Fruit fly (Drosophila melanogaster) whole organism, embryonic: Measurements from ENCODE around the gene CG8952.

ENCODE experiments used
- BtbVII ChIP-seq: fragments of 200-800 bp; sonication (Bioruptor generic); optimal IDR thresholded peaks from 3 replicates; lab custom pipeline; 2017; ENCODE audit warnings: missing biosample characterization, mild to moderate bottlenecking, missing genetic modification characterization
- CG13424 ChIP-seq: fragments of 200-800 bp; sonication (Bioruptor generic); optimal IDR thresholded peaks from 2 replicates; lab custom pipeline; 2019; ENCODE audit warnings: missing biosample characterization, mild to moderate bottlenecking, missing genetic modification characterization, moderate library complexity
- CG14710 ChIP-seq: fragments of 200-800 bp; sonication (Bioruptor generic); optimal IDR thresholded peaks from 3 replicates; lab custom pipeline; 2019; ENCODE audit warnings: missing biosample characterization, mild to moderate bottlenecking, missing genetic modification characterization, moderate library complexity
- CG14860 ChIP-seq: fragments of 200-800 bp; sonication (Bioruptor generic); IDR thresholded peaks from 3 replicates; pipeline ENCODE4 v1.3.6; 2022; ENCODE audit warnings: missing biosample characterization, missing genetic modification characterization; ENCODE audit not compliant: partially characterized antibody
- CG15073 ChIP-seq: fragments of 200-800 bp; sonication (Bioruptor generic); optimal IDR thresholded peaks from 2 replicates; lab custom pipeline; 2016; ENCODE audit warnings: missing biosample characterization, missing genetic modification characterization
- CG1603 ChIP-seq: fragments of 200-800 bp; sonication (Bioruptor generic); optimal IDR thresholded peaks from 2 replicates; lab custom pipeline; 2019; ENCODE audit warnings: missing biosample characterization, mild to moderate bottlenecking, missing genetic modification characterization, moderate library complexity
- CG16779 ChIP-seq: fragments of 200-800 bp; sonication (Bioruptor generic); IDR thresholded peaks from 2 replicates; pipeline ENCODE4 v1.3.6; 2022; ENCODE audit warnings: missing biosample characterization, missing genetic modification characterization
- CG18764 ChIP-seq: fragments of 200-800 bp; sonication (Bioruptor generic); optimal IDR thresholded peaks from 3 replicates; lab custom pipeline; 2016; ENCODE audit warnings: missing biosample characterization, missing genetic modification characterization
- CG2116 ChIP-seq: fragments of 200-800 bp; sonication (Bioruptor generic); optimal IDR thresholded peaks from 3 replicates; lab custom pipeline; 2018; ENCODE audit warnings: missing biosample characterization, mild to moderate bottlenecking, missing genetic modification characterization
- CG2199 ChIP-seq: fragments of 200-800 bp; sonication (Bioruptor generic); IDR thresholded peaks from 3 replicates; pipeline ENCODE4 v1.3.6; 2022; ENCODE audit warnings: missing biosample characterization, missing genetic modification characterization
- CG31224 ChIP-seq: fragments of 200-800 bp; sonication (Bioruptor generic); IDR thresholded peaks from 2 replicates; pipeline ENCODE4 v1.3.6; 2022; ENCODE audit warnings: missing biosample characterization, missing genetic modification characterization
- CG34376 ChIP-seq: fragments of 200-800 bp; sonication (Bioruptor generic); optimal IDR thresholded peaks from 2 replicates; lab custom pipeline; 2018; ENCODE audit warnings: missing biosample characterization, mild to moderate bottlenecking, missing genetic modification characterization
- CG4707 ChIP-seq: fragments of 200-800 bp; sonication (Bioruptor generic); optimal IDR thresholded peaks from 2 replicates; lab custom pipeline; 2018; ENCODE audit warnings: missing biosample characterization, mild to moderate bottlenecking, missing genetic modification characterization, moderate library complexity
- CG6765 ChIP-seq: fragments of 200-800 bp; sonication (Bioruptor generic); optimal IDR thresholded peaks from 3 replicates; lab custom pipeline; 2017; ENCODE audit warnings: missing biosample characterization, mild to moderate bottlenecking, missing genetic modification characterization
- CG7839 ChIP-seq: fragments of 200-800 bp; sonication (Bioruptor generic); optimal IDR thresholded peaks from 3 replicates; lab custom pipeline; 2018; ENCODE audit warnings: missing biosample characterization, mild to moderate bottlenecking, missing genetic modification characterization, moderate library complexity
- CG7963 ChIP-seq: fragments of 200-800 bp; sonication (Bioruptor generic); IDR thresholded peaks from 3 replicates; pipeline ENCODE4 v1.3.6; 2022; ENCODE audit warnings: missing biosample characterization, missing genetic modification characterization; ENCODE audit not compliant: partially characterized antibody
- CG8281 ChIP-seq: fragments of 200-800 bp; sonication (Bioruptor generic); optimal IDR thresholded peaks from 2 replicates; lab custom pipeline; 2018; ENCODE audit warnings: missing biosample characterization, mild to moderate bottlenecking, missing genetic modification characterization, moderate library complexity
- CG9876 ChIP-seq: fragments of 200-800 bp; sonication (Bioruptor generic); optimal IDR thresholded peaks from 2 replicates; lab custom pipeline; 2016; ENCODE audit warnings: missing biosample characterization, missing genetic modification characterization
- Chrac-16 ChIP-seq: fragments of 200-800 bp; sonication (Bioruptor generic); optimal IDR thresholded peaks from 3 replicates; lab custom pipeline; 2016; ENCODE audit warnings: missing biosample characterization, missing genetic modification characterization
- Doc3 ChIP-seq: fragments of 200-800 bp; sonication (Bioruptor generic); IDR thresholded peaks from 3 replicates; pipeline ENCODE4 v1.3.6; 2022; ENCODE audit warnings: missing biosample characterization, missing genetic modification characterization; ENCODE audit not compliant: partially characterized antibody
- E2f2 ChIP-seq: fragments of 200-800 bp; sonication (Bioruptor generic); IDR thresholded peaks from 2 replicates; pipeline ENCODE4 v1.3.6; 2022; ENCODE audit warnings: missing biosample characterization, missing genetic modification characterization
- Ets65A ChIP-seq: fragments of 200-800 bp; sonication (Bioruptor generic); peaks from one replicate; lab custom pipeline; 2016; ENCODE audit warnings: missing biosample characterization, missing genetic modification characterization
- H15 ChIP-seq: fragments of 200-800 bp; sonication (Bioruptor generic); IDR thresholded peaks from 3 replicates; pipeline ENCODE4 v1.3.6; 2022; ENCODE audit warnings: missing biosample characterization, missing genetic modification characterization
- Max ChIP-seq: fragments of 200-800 bp; sonication (Bioruptor generic); optimal IDR thresholded peaks from 2 replicates; lab custom pipeline; 2016; ENCODE audit warnings: missing biosample characterization, mild to moderate bottlenecking, missing genetic modification characterization
- Oli ChIP-seq: fragments of 200-800 bp; sonication (Bioruptor generic); optimal IDR thresholded peaks from 2 replicates; lab custom pipeline; 2018; ENCODE audit warnings: missing biosample characterization, mild to moderate bottlenecking, missing genetic modification characterization, moderate library complexity
- PHDP ChIP-seq: fragments of 200-800 bp; sonication (Bioruptor generic); optimal IDR thresholded peaks from 3 replicates; lab custom pipeline; 2018; ENCODE audit warnings: missing biosample characterization, mild to moderate bottlenecking, missing genetic modification characterization, moderate library complexity
- Side ChIP-seq: fragments of 200-800 bp; sonication (Bioruptor generic); optimal IDR thresholded peaks from 2 replicates; lab custom pipeline; 2016; ENCODE audit warnings: missing biosample characterization, missing genetic modification characterization
- Sin3A ChIP-seq: fragments of >200 bp; optimal IDR thresholded peaks from 2 replicates; lab custom pipeline; 2018
- al ChIP-seq: fragments of 200-800 bp; sonication (Bioruptor generic); IDR thresholded peaks from 2 replicates; pipeline ENCODE4 v1.3.6; 2022; ENCODE audit warnings: missing biosample characterization, missing genetic modification characterization
- crp ChIP-seq, 2 experiments: fragments of 200-800 bp; sonication (Bioruptor generic); optimal IDR thresholded peaks; 2 replicates in 1 of 2; 3 replicates in 1 of 2; lab custom pipeline; 2017; ENCODE audit warnings: missing biosample characterization in 2 of 2, missing genetic modification characterization in 2 of 2, mild to moderate bottlenecking in 1 of 2, moderate library complexity in 1 of 2
- danr ChIP-seq: fragments of 200-800 bp; sonication (Bioruptor generic); IDR thresholded peaks from 2 replicates; pipeline ENCODE4 v1.3.6; 2022; ENCODE audit warnings: missing biosample characterization, missing genetic modification characterization
- dmrt11E ChIP-seq: fragments of 200-800 bp; sonication (Bioruptor generic); optimal IDR thresholded peaks from 3 replicates; lab custom pipeline; 2018; ENCODE audit warnings: missing biosample characterization, mild to moderate bottlenecking, missing genetic modification characterization, moderate library complexity
- gcm ChIP-seq: fragments of 200-800 bp; sonication (Bioruptor generic); optimal IDR thresholded peaks from 2 replicates; lab custom pipeline; 2019; ENCODE audit warnings: missing biosample characterization, mild to moderate bottlenecking, missing genetic modification characterization, moderate library complexity
- gem ChIP-seq: fragments of 200-800 bp; sonication (Bioruptor generic); optimal IDR thresholded peaks from 2 replicates; lab custom pipeline; 2019; ENCODE audit warnings: missing biosample characterization, mild to moderate bottlenecking, missing genetic modification characterization, moderate library complexity
- hbn ChIP-seq: fragments of 200-800 bp; sonication (Bioruptor generic); IDR thresholded peaks from 2 replicates; pipeline ENCODE4 v1.3.6; 2022; ENCODE audit warnings: missing biosample characterization, missing genetic modification characterization; ENCODE audit not compliant: partially characterized antibody
- lola ChIP-seq, 3 experiments: fragments of >200 bp in 2 of 3; fragments of 200-800 bp in 1 of 3; sonication (Bioruptor generic) in 1 of 3; optimal IDR thresholded peaks; 2 replicates each; lab custom pipeline; 2017 to 2019; ENCODE audit warnings: missing biosample characterization in 3 of 3, missing genetic modification characterization in 3 of 3, mild to moderate bottlenecking in 1 of 3, moderate library complexity in 1 of 3
- nmo ChIP-seq: fragments of 200-800 bp; sonication (Bioruptor generic); optimal IDR thresholded peaks from 2 replicates; lab custom pipeline; 2018; ENCODE audit warnings: missing biosample characterization, mild to moderate bottlenecking, missing genetic modification characterization, moderate library complexity
- nom ChIP-seq: fragments of 200-800 bp; sonication (Bioruptor generic); optimal IDR thresholded peaks from 2 replicates; lab custom pipeline; 2017; ENCODE audit warnings: missing biosample characterization, missing genetic modification characterization, mild to moderate bottlenecking, moderate library complexity, missing genetic modification reagents
- pros ChIP-seq: fragments of 200-800 bp; sonication (Bioruptor generic); optimal IDR thresholded peaks from 3 replicates; lab custom pipeline; 2019; ENCODE audit warnings: missing biosample characterization, mild to moderate bottlenecking, missing genetic modification characterization, moderate library complexity
- psq ChIP-seq: fragments of 200-800 bp; sonication (Bioruptor generic); optimal IDR thresholded peaks from 2 replicates; lab custom pipeline; 2017; ENCODE audit warnings: missing biosample characterization, missing genetic modification characterization
- ranshi ChIP-seq: fragments of 200-800 bp; sonication (Bioruptor generic); IDR thresholded peaks from 2 replicates; pipeline ENCODE4 v1.3.6; 2022; ENCODE audit warnings: missing biosample characterization, missing genetic modification characterization
- ssp ChIP-seq: fragments of 200-800 bp; sonication (Bioruptor generic); IDR thresholded peaks from 2 replicates; pipeline ENCODE4 v1.3.6; 2022; ENCODE audit warnings: missing biosample characterization, missing genetic modification characterization
- stc ChIP-seq: fragments of 200-800 bp; sonication (Bioruptor generic); IDR thresholded peaks from 2 replicates; pipeline ENCODE4 v1.3.6; 2022; ENCODE audit warnings: missing biosample characterization, missing genetic modification characterization
- tna ChIP-seq: fragments of 200-800 bp; sonication (Bioruptor generic); IDR thresholded peaks from 2 replicates; pipeline ENCODE4 v1.3.6; 2022; ENCODE audit warnings: missing biosample characterization, missing genetic modification characterization; ENCODE audit not compliant: partially characterized antibody
- tx ChIP-seq: fragments of 200-800 bp; sonication (Bioruptor generic); optimal IDR thresholded peaks from 2 replicates; lab custom pipeline; 2016; ENCODE audit warnings: missing biosample characterization, missing genetic modification characterization
- usp ChIP-seq: fragments of >200 bp; optimal IDR thresholded peaks from 2 replicates; lab custom pipeline; 2017; ENCODE audit warnings: missing biosample characterization, missing genetic modification characterization
- vvl ChIP-seq: fragments of 200-800 bp; sonication (Bioruptor generic); IDR thresholded peaks from 2 replicates; pipeline ENCODE4 v1.3.6; 2022; ENCODE audit warnings: missing biosample characterization, missing genetic modification characterization
- wek ChIP-seq: fragments of 200-800 bp; sonication (Bioruptor generic); optimal IDR thresholded peaks from 3 replicates; lab custom pipeline; 2018; ENCODE audit warnings: missing biosample characterization, mild to moderate bottlenecking, missing genetic modification characterization, moderate library complexity

The CG8952 gene

DNA sequence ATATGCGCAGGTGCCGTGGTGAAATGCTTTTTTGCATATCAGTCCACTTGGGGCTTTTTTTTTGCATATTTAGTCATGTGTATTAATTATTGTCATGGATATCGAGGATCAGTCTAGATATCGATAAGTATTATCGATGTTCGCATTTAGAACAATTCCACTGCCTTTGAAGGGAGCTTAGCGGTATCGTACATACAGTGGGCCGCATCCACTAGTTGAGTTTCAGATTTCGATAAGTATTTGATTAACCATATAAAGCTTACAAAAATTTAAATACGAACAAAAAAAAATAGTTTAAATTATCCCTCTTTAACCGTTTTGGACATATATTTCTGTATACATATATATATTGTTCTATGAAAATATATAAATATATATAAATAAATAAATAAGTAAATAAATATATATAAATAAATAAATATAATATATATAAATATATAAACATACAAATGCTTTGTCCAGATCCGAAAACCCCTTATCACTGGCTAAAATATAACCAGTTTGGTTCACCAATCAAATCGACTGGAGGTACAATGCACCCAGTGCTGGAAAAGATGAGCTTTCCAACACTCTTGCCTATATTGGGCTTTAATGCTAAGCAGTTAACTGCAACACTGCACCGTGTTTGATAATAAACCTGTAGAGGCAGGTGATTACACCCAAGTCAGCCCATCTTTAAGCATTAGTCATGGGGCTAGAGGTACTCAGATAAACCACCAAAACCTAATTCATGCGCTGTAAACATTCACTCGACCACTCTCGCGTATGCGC, 36.8 kb upstream of the CG8952 start (continued):
- TF ChIP-seq CG14860 (GFP tag; lab: Robert Waterston, UW) (peak; percentile 74), al (GFP tag; lab: Robert Waterston, UW) (no peak), lola (GFP tag; optimal IDR thresholded peaks at IDR 0.05; lab: Kevin White, UChicago) (no peak), CG18764 (GFP tag; lab: Kevin White, UChicago) (no peak), Ets65A (GFP tag; lab: Kevin White, UChicago) (peak; percentile 58), H15 (GFP tag; lab: Robert Waterston, UW) (no peak), Doc3 (peak; percentile 64), nom (GFP tag; lab: Kevin White, UChicago) (no peak), Max (GFP tag; lab: Kevin White, UChicago) (no peak), PHDP (peak; percentile 7), CG7963 (GFP tag; lab: Robert Waterston, UW) (0 out of 3 replicates have a peak, but pooled peaks have one; percentile 38), psq (GFP tag; lab: Kevin White, UChicago) (no peak), CG9876 (GFP tag; lab: Kevin White, UChicago) (no peak), CG1603 (tag; lab: Kevin White, UChicago) (peak; percentile 30), CG2199 (GFP tag; lab: Robert Waterston, UW) (no peak), CG2116 (GFP tag; lab: Kevin White, UChicago) (peak; percentile 36), danr (GFP tag; lab: Robert Waterston, UW) (no peak), pros (GFP tag; lab: Kevin White, UChicago) (no peak), CG16779 (no peak), CG7839 (peak; percentile 18), gcm (GFP tag; lab: Kevin White, UChicago) (peak; percentile 21), crp (GFP tag; optimal IDR thresholded peaks at IDR 0.05; lab: Kevin White, UChicago) (no peak), Side (no peak), CG15073 (no peak), CG8281 (tag; lab: Kevin White, UChicago) (no peak), nmo (GFP tag; lab: Kevin White, UChicago) (peak; percentile 22), Sin3A (no peak), hbn (GFP tag; lab: Robert Waterston, UW) (peak; percentile 66; the same call in 1 of the 2 replicates), BtbVII (GFP tag; lab: Kevin White, UChicago) (no peak), usp (GFP tag; lab: Kevin White, UChicago) (no peak), stc (no peak), wek (GFP tag; lab: Kevin White, UChicago) (no peak), CG34376 (no peak), tx (GFP tag; lab: Kevin White, UChicago) (no peak), tna (GFP tag; lab: Robert Waterston, UW) (peak; percentile 38; the same call in 1 of the 2 replicates), CG31224 (GFP tag; lab: Robert Waterston, UW) (no peak), E2f2 (GFP tag; lab: Robert Waterston, UW) (no peak), dmrt11E (tag; lab: Kevin White, UChicago) (peak; percentile 25), ranshi (GFP tag; lab: Robert Waterston, UW) (0 out of 2 replicates have a peak, but pooled peaks have one; percentile 3), Chrac-16 (GFP tag; lab: Kevin White, UChicago) (no peak), CG4707 (GFP tag; lab: Kevin White, UChicago) (peak; percentile 94), vvl (peak; percentile 18; the same call in 1 of the 2 replicates), Oli (tag; lab: Kevin White, UChicago) (no peak), CG13424 (tag; lab: Kevin White, UChicago) (peak; percentile 34), CG14710 (peak; percentile 28), ssp (GFP tag; lab: Robert Waterston, UW) (peak; percentile 72), gem (tag; lab: Kevin White, UChicago) (peak; percentile 62), CG6765 (peak; percentile 34)
